Worm (Caenorhabditis elegans): ENCODE data around the gene F58E6.8.

DNA sequence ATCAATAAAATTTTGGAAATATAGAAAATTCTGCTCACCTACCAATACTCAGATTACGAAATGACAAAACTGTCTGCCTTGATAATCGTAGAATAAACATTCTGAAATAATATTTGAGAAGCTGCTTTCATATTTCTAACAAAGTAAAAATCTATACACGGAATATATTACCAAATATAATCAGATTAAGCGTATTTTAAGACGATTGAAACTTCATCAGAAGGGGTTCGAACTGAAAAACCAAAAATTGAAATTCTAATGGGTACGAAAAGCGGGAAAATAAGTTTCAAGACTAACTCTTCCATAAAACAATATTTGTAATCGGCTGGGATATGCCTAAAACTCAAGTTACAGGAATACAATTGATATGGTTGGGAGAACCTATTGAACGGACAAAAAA is 23.8 kb upstream of the F58E6.8 start, which contains the start of gene F46B6.4:
- TF ChIP-seq elt-4 (tag; optimal IDR thresholded peaks at IDR 0.05) = no peak
- no peak for TF ChIP-seq fax-1 (tag; optimal IDR thresholded peaks at IDR 0.05)
- no peak for TF ChIP-seq elt-2 (tag; optimal IDR thresholded peaks at IDR 0.05)

All from whole organism, late embryonic.